Fruit fly (Drosophila melanogaster): Measurements from ENCODE around the gene Mkk4.

The Mkk4 gene

DNA sequence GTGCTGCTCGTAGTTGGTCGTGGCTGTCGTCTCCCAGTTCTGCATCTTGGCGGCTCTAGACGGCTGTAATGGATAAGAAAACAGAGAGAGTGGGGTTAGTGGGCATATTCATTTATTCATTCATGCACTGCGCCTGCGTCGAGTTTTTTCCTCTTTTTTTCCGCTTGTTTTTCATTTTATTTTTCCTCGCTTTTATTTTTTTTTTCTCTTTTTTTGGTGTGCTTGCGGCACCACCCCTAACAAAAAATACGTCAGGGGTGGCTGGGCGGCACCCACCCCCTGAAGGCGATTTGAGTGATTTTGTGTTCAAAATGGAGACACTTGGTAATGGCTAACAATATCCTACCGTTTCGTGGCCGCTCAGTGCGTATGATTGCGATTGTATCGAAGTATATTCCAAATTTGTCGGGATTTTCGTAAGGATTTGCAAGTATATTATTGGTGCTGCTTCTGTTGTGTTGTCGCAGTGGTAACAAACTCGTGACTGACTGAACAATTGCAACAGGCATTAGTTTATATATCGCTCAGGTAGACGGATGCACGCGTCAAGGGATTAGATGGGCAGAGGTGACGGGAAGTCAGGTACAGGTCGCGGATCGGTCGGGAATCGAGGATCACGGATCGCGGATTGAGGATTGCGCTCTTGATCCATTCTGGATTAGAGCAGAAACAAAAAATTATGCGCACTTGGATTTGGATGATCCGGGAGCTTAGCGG is 43.7 kb upstream of the Mkk4 start (continued):
- TF ChIP-seq CG3919 (GFP tag; optimal IDR thresholded peaks at IDR 0.05) = peak; percentile 80
- no peak for TF ChIP-seq Sox15 (GFP tag; optimal IDR thresholded peaks at IDR 0.05)
- peak; percentile 62 for TF ChIP-seq dac (GFP tag; optimal IDR thresholded peaks at IDR 0.05)
- peak; percentile 69 for TF ChIP-seq CG32006 (GFP tag; optimal IDR thresholded peaks at IDR 0.05)
- no peak for TF ChIP-seq Hr39 (GFP tag; optimal IDR thresholded peaks at IDR 0.05)
- peak; percentile 84 for TF ChIP-seq CG7368 (GFP tag; optimal IDR thresholded peaks at IDR 0.05)
- TF ChIP-seq Hr4 (GFP tag; optimal IDR thresholded peaks at IDR 0.05) = peak; percentile 65
- TF ChIP-seq CG6854 (GFP tag; optimal IDR thresholded peaks at IDR 0.05) = no peak
- peak; percentile 70 for TF ChIP-seq CG34406 (GFP tag; optimal IDR thresholded peaks at IDR 0.05)
- peak; percentile 88 for TF ChIP-seq spab (GFP tag; optimal IDR thresholded peaks at IDR 0.05)
- peak; percentile 47 for TF ChIP-seq CG10631 (GFP tag; optimal IDR thresholded peaks at IDR 0.05)
- TF ChIP-seq CG3032 (tag; optimal IDR thresholded peaks at IDR 0.05) = peak; percentile 75
- no peak for TF ChIP-seq Eip93F (GFP tag; optimal IDR thresholded peaks at IDR 0.05)
- no peak for TF ChIP-seq Smox (GFP tag; optimal IDR thresholded peaks at IDR 0.05)
- no peak for TF ChIP-seq esn (GFP tag; optimal IDR thresholded peaks at IDR 0.05)
- peak; percentile 81 for TF ChIP-seq CG10669 (GFP tag; optimal IDR thresholded peaks at IDR 0.05)
- peak; percentile 91 to 94 for TF ChIP-seq ss (GFP tag; optimal IDR thresholded peaks at IDR 0.05)
- peak; percentile 21 for TF ChIP-seq fd85E (GFP tag; optimal IDR thresholded peaks at IDR 0.05)
- peak; percentile 95 for TF ChIP-seq CG6276 (GFP tag; optimal IDR thresholded peaks at IDR 0.05)
- TF ChIP-seq CG8119 (GFP tag; IDR thresholded peaks at IDR 0.05) = peak; percentile 94
- peak; percentile 64 to 77 for TF ChIP-seq salr (GFP tag; optimal IDR thresholded peaks at IDR 0.05)
- TF ChIP-seq fd59A (GFP tag; optimal IDR thresholded peaks at IDR 0.05) = peak; percentile 42
- TF ChIP-seq dsx (GFP tag; optimal IDR thresholded peaks at IDR 0.05; ENCODE audit: poor library complexity, severe bottlenecking) = no peak
- peak; percentile 87 for TF ChIP-seq Lpt (GFP tag; optimal IDR thresholded peaks at IDR 0.05)
- TF ChIP-seq CG8632 (GFP tag; optimal IDR thresholded peaks at IDR 0.05) = peak; percentile 73

DNA sequence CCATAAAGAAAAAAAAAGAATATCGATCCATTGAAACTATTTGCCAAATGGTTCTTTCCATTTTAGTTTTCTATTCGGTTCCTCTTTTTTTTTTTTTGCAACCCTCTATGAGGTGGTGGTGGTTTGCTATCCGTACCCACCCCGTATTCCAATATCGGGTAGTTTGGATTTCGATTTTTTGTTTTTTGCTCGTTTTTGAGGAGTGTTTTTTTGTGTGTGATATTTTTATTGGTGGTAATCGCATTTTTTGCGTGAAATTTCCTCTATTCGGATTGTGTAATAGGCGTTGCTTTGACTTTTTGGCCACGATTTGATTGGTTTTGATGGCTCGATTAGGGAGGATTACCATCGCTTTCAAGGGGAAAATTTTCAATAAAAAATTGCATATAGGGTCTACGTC is 35.9 kb upstream of the Mkk4 start:
- TF ChIP-seq Lpt (GFP tag; optimal IDR thresholded peaks at IDR 0.05) = no peak
- TF ChIP-seq Ets21C (GFP tag; optimal IDR thresholded peaks at IDR 0.05) = no peak
- no peak for TF ChIP-seq OdsH (GFP tag; optimal IDR thresholded peaks at IDR 0.05)
- TF ChIP-seq pdm3 (GFP tag; optimal IDR thresholded peaks at IDR 0.05) = no peak
- no peak for TF ChIP-seq CG10631 (GFP tag; optimal IDR thresholded peaks at IDR 0.05)
- no peak for TF ChIP-seq CG6792 (GFP tag; optimal IDR thresholded peaks at IDR 0.05)
- no peak for TF ChIP-seq CG31627 (GFP tag; optimal IDR thresholded peaks at IDR 0.05)
- TF ChIP-seq Eip78C (GFP tag) = no peak
- TF ChIP-seq CG6276 (GFP tag; optimal IDR thresholded peaks at IDR 0.05) = no peak
- TF ChIP-seq CG7368 (GFP tag; optimal IDR thresholded peaks at IDR 0.05) = no peak
- TF ChIP-seq CG10669 (GFP tag; optimal IDR thresholded peaks at IDR 0.05) = no peak
- no peak for TF ChIP-seq topi (GFP tag; optimal IDR thresholded peaks at IDR 0.05)
- no peak for TF ChIP-seq CG15336 (GFP tag; IDR thresholded peaks at IDR 0.05)
- TF ChIP-seq fkh (GFP tag; optimal IDR thresholded peaks at IDR 0.05) = no peak
- TF ChIP-seq eg (GFP tag; IDR thresholded peaks at IDR 0.05) = no peak
- TF ChIP-seq vri (GFP tag; optimal IDR thresholded peaks at IDR 0.05) = no peak
- TF ChIP-seq CG9139 (GFP tag; optimal IDR thresholded peaks at IDR 0.05) = no peak

All from whole organism, prepupa.